Worm (Caenorhabditis elegans) whole organism, young adult: ENCODE results near the gene cyk-3.

Source experiments
- B0019.2 ChIP-seq: fragments of 200-800 bp; sonication (Bioruptor generic); conservative IDR thresholded peaks from 2 replicates; pipeline ENCODE4 v1.3.6; 2022; ENCODE audit warnings: missing genetic modification reagents, missing genetic modification characterization, missing compliant biosample characterization
- C17E4.6 ChIP-seq: fragments of 200-800 bp; sonication (Bioruptor generic); IDR thresholded peaks from 2 replicates; pipeline ENCODE4 v1.3.6; 2022; ENCODE audit warnings: missing genetic modification reagents, missing genetic modification characterization, missing compliant biosample characterization
- F22D6.2 ChIP-seq: sonication (generic microtip); optimal IDR thresholded peaks from 2 replicates; lab custom pipeline; 2016; ENCODE audit warnings: mild to moderate bottlenecking, missing genetic modification characterization, missing compliant biosample characterization
- F23B12.7 ChIP-seq: sonication (generic microtip); optimal IDR thresholded peaks from 2 replicates; lab custom pipeline; 2017; ENCODE audit warnings: missing genetic modification characterization, mild to moderate bottlenecking, missing compliant biosample characterization, antibody characterized with exemption, moderate library complexity; ENCODE audit not compliant: insufficient read depth
- K12H6.12 ChIP-seq: fragments of 200-800 bp; sonication (Bioruptor generic); optimal IDR thresholded peaks from 2 replicates; lab custom pipeline; 2018; ENCODE audit warnings: mild to moderate bottlenecking, missing genetic modification characterization, missing compliant biosample characterization
- Y95B8A.8 ChIP-seq: fragments of 200-800 bp; sonication (Bioruptor generic); IDR thresholded peaks from 2 replicates; pipeline ENCODE4 v1.3.6; 2022; ENCODE audit warnings: missing genetic modification reagents, missing genetic modification characterization, missing compliant biosample characterization
- akir-1 ChIP-seq: fragments of 200-800 bp; sonication (Bioruptor generic); optimal IDR thresholded peaks from 2 replicates; lab custom pipeline; 2018; ENCODE audit warnings: mild to moderate bottlenecking, missing genetic modification characterization, moderate library complexity, missing compliant biosample characterization
- ama-1 ChIP-seq, 3 experiments: fragments of 150-350 bp in 1 of 3; sonication (generic microtip) in 2 of 3; optimal IDR thresholded peaks; 2 replicates each; lab custom pipeline; 2014 to 2018; ENCODE audit warnings: missing biosample characterization in 2 of 3, missing genetic modification characterization in 2 of 3, missing genetic modification reagents in 2 of 3
- aptf-2 ChIP-seq: fragments of 200-800 bp; sonication (Bioruptor generic); conservative IDR thresholded peaks from 2 replicates; pipeline ENCODE4 v1.3.6; 2022; ENCODE audit warnings: missing genetic modification reagents, missing genetic modification characterization, missing compliant biosample characterization
- atf-7 ChIP-seq: sonication (generic microtip); optimal IDR thresholded peaks from 2 replicates; lab custom pipeline; 2017; ENCODE audit warnings: mild to moderate bottlenecking, missing genetic modification characterization, missing compliant biosample characterization
- attf-3 ChIP-seq: fragments of 200-800 bp; sonication (Bioruptor generic); conservative IDR thresholded peaks from 2 replicates; pipeline ENCODE4 v1.3.6; 2022; ENCODE audit warnings: missing genetic modification reagents, missing genetic modification characterization, missing compliant biosample characterization
- cebp-2 ChIP-seq: fragments of 200-800 bp; sonication (Bioruptor generic); IDR thresholded peaks from 2 replicates; pipeline ENCODE4 v1.3.6; 2022; ENCODE audit warnings: missing genetic modification characterization, missing compliant biosample characterization
- ceh-100 ChIP-seq: fragments of 200-800 bp; sonication (Bioruptor generic); IDR thresholded peaks from 2 replicates; pipeline ENCODE4 v1.3.6; 2022; ENCODE audit warnings: missing genetic modification reagents, missing genetic modification characterization, missing compliant biosample characterization
- ceh-58 ChIP-seq: fragments of 200-800 bp; sonication (Bioruptor generic); IDR thresholded peaks from 2 replicates; pipeline ENCODE4 v1.3.6; 2022; ENCODE audit warnings: missing genetic modification characterization, missing compliant biosample characterization
- chd-7 ChIP-seq: sonication (generic microtip); optimal IDR thresholded peaks from 2 replicates; lab custom pipeline; 2016; ENCODE audit warnings: mild to moderate bottlenecking, missing genetic modification characterization, moderate library complexity, missing compliant biosample characterization
- die-1 ChIP-seq: sonication (generic microtip); optimal IDR thresholded peaks from 2 replicates; lab custom pipeline; 2016; ENCODE audit warnings: missing genotype, mild to moderate bottlenecking, missing genetic modification characterization, missing compliant biosample characterization
- dox-1 ChIP-seq: fragments of 200-800 bp; sonication (Bioruptor generic); IDR thresholded peaks from 2 replicates; pipeline ENCODE4 v1.3.6; 2022; ENCODE audit warnings: missing genetic modification reagents, missing genetic modification characterization, missing compliant biosample characterization
- egl-44 ChIP-seq: fragments of 200-800 bp; sonication (Bioruptor generic); IDR thresholded peaks from 2 replicates; pipeline ENCODE4 v1.3.6; 2022; ENCODE audit warnings: missing genetic modification reagents, missing genetic modification characterization, missing compliant biosample characterization
- egrh-3 ChIP-seq: fragments of 200-800 bp; sonication (Bioruptor generic); IDR thresholded peaks from 2 replicates; pipeline ENCODE4 v1.3.6; 2022; ENCODE audit warnings: missing genetic modification reagents, missing genetic modification characterization, missing compliant biosample characterization
- ekl-4 ChIP-seq: fragments of 200-800 bp; sonication (Bioruptor generic); IDR thresholded peaks from 2 replicates; pipeline ENCODE4 v1.3.6; 2022; ENCODE audit warnings: missing genetic modification reagents, missing genetic modification characterization, missing compliant biosample characterization
- him-1 ChIP-seq: sonication (generic microtip); optimal IDR thresholded peaks from 2 replicates; lab custom pipeline; 2016; ENCODE audit warnings: missing genotype, missing genetic modification reagents, missing genetic modification characterization, missing compliant biosample characterization
- hlh-12 ChIP-seq: sonication (generic microtip); optimal IDR thresholded peaks from 2 replicates; lab custom pipeline; 2016; ENCODE audit warnings: missing genetic modification characterization, missing compliant biosample characterization
- hmg-1.2 ChIP-seq: fragments of 200-800 bp; sonication (Bioruptor generic); IDR thresholded peaks from 2 replicates; pipeline ENCODE4 v1.3.6; 2022; ENCODE audit warnings: missing genetic modification reagents, missing genetic modification characterization, missing compliant biosample characterization
- hmg-20 ChIP-seq: fragments of 200-800 bp; sonication (Bioruptor generic); IDR thresholded peaks from 2 replicates; pipeline ENCODE4 v1.3.6; 2022; ENCODE audit warnings: missing genetic modification reagents, missing genetic modification characterization, missing compliant biosample characterization
- hsf-1 ChIP-seq: fragments of 200-800 bp; sonication (Bioruptor generic); IDR thresholded peaks from 2 replicates; pipeline ENCODE4 v1.3.6; 2022; ENCODE audit warnings: missing genetic modification reagents, missing genetic modification characterization, missing compliant biosample characterization
- lag-1 ChIP-seq: fragments of 200-800 bp; sonication (Bioruptor generic); IDR thresholded peaks from 2 replicates; pipeline ENCODE4 v1.3.6; 2022; ENCODE audit warnings: missing genetic modification reagents, missing genetic modification characterization, missing compliant biosample characterization
- lsl-1 ChIP-seq: fragments of 200-800 bp; sonication (Bioruptor generic); optimal IDR thresholded peaks from 2 replicates; lab custom pipeline; 2018; ENCODE audit warnings: mild to moderate bottlenecking, missing genetic modification characterization, moderate library complexity, missing compliant biosample characterization
- madf-10 ChIP-seq: sonication (generic microtip); optimal IDR thresholded peaks from 2 replicates; lab custom pipeline; 2016; ENCODE audit warnings: mild to moderate bottlenecking, missing genetic modification characterization, missing compliant biosample characterization
- madf-6 ChIP-seq: fragments of 200-800 bp; sonication (Bioruptor generic); IDR thresholded peaks from 2 replicates; pipeline ENCODE4 v1.3.6; 2022; ENCODE audit warnings: missing genetic modification reagents, missing genetic modification characterization, missing compliant biosample characterization
- mcd-1 ChIP-seq: fragments of 200-800 bp; sonication (Bioruptor generic); IDR thresholded peaks from 2 replicates; pipeline ENCODE4 v1.3.6; 2022; ENCODE audit warnings: missing genetic modification reagents, missing genetic modification characterization, missing compliant biosample characterization
- mes-4 ChIP-seq: sonication (generic microtip); optimal IDR thresholded peaks from 2 replicates; lab custom pipeline; 2016; ENCODE audit warnings: missing genotype, missing genetic modification characterization, missing compliant biosample characterization
- nfyb-1 ChIP-seq: fragments of 200-800 bp; sonication (Bioruptor generic); IDR thresholded peaks from 2 replicates; pipeline ENCODE4 v1.3.6; 2022; ENCODE audit warnings: missing genetic modification reagents, missing genetic modification characterization, missing compliant biosample characterization
- nhr-27 ChIP-seq: fragments of 200-800 bp; sonication (Bioruptor generic); optimal IDR thresholded peaks from 2 replicates; lab custom pipeline; 2018; ENCODE audit warnings: mild to moderate bottlenecking, missing genetic modification characterization, moderate library complexity, missing compliant biosample characterization
- nhr-90 ChIP-seq: sonication (generic microtip); optimal IDR thresholded peaks from 2 replicates; lab custom pipeline; 2016; ENCODE audit warnings: missing genotype, mild to moderate bottlenecking, missing genetic modification characterization, missing compliant biosample characterization
- pha-4 ChIP-seq: fragments of 150-350 bp; sonication (generic microtip); optimal IDR thresholded peaks from 2 replicates; lab custom pipeline; 2014; ENCODE audit warnings: missing biosample characterization, missing genetic modification reagents, missing genetic modification characterization
- repo-1 ChIP-seq: sonication (generic microtip); optimal IDR thresholded peaks from 2 replicates; lab custom pipeline; 2017; ENCODE audit warnings: mild to moderate bottlenecking, missing genetic modification characterization, missing compliant biosample characterization
- sdz-38 ChIP-seq: sonication (generic microtip); optimal IDR thresholded peaks from 2 replicates; lab custom pipeline; 2016; ENCODE audit warnings: missing genotype, missing genetic modification characterization, missing compliant biosample characterization
- snpc-1.1 ChIP-seq: sonication (generic microtip); optimal IDR thresholded peaks from 2 replicates; lab custom pipeline; 2017; ENCODE audit warnings: missing genetic modification characterization, mild to moderate bottlenecking, missing compliant biosample characterization, antibody characterized with exemption, moderate library complexity, missing genotype, missing genetic modification reagents; ENCODE audit not compliant: insufficient read depth
- snpc-4 ChIP-seq, 5 experiments: fragments of 150-350 bp in 1 of 5; sonication (generic microtip) in 4 of 5; optimal IDR thresholded peaks; 2 replicates each; lab custom pipeline; 2014 to 2018; ENCODE audit warnings: missing genetic modification characterization in 5 of 5, missing biosample characterization in 3 of 5, antibody characterized with exemption in 2 of 5, mild to moderate bottlenecking in 2 of 5, missing compliant biosample characterization in 2 of 5, missing genotype in 2 of 5, moderate library complexity in 2 of 5, missing genetic modification reagents in 1 of 5
- somi-1 ChIP-seq: fragments of 200-800 bp; sonication (Bioruptor generic); optimal IDR thresholded peaks from 2 replicates; lab custom pipeline; 2018; ENCODE audit warnings: mild to moderate bottlenecking, missing genetic modification characterization, missing compliant biosample characterization
- tbp1 ChIP-seq: fragments of 200-800 bp; sonication (Bioruptor generic); optimal IDR thresholded peaks from 2 replicates; lab custom pipeline; 2018; ENCODE audit warnings: mild to moderate bottlenecking, missing genetic modification characterization, missing compliant biosample characterization
- unc-62 ChIP-seq: fragments of 150-350 bp; optimal IDR thresholded peaks from 2 replicates; lab custom pipeline; 2014; ENCODE audit warnings: missing biosample characterization, missing genetic modification reagents, missing genetic modification characterization
- ztf-18 ChIP-seq: sonication (generic microtip); optimal IDR thresholded peaks from 2 replicates; lab custom pipeline; 2016; ENCODE audit warnings: missing genotype, mild to moderate bottlenecking, missing genetic modification characterization, missing compliant biosample characterization
- ztf-26 ChIP-seq: sonication (generic microtip); optimal IDR thresholded peaks from 2 replicates; lab custom pipeline; 2017; ENCODE audit warnings: missing genetic modification characterization, missing compliant biosample characterization

Gene cyk-3

ce11 chrIII:6011310-6011709 is 8.6 kb upstream of the cyk-3 start:
- TF ChIP-seq atf-7 (tag; lab: Kevin White, UChicago) (no peak), F22D6.2 (tag; lab: Kevin White, UChicago) (no peak), ekl-4 (GFP tag; lab: Robert Waterston, UW) (no peak), sdz-38 (tag; lab: Kevin White, UChicago) (no peak), ztf-18 (tag; lab: Kevin White, UChicago) (no peak), lsl-1 (no peak), attf-3 (no peak), nhr-27 (tag; lab: Kevin White, UChicago) (no peak), mes-4 (tag; lab: Kevin White, UChicago) (no peak), ztf-26 (no peak), lag-1 (GFP tag; lab: Robert Waterston, UW) (no peak), Y95B8A.8 (GFP tag; lab: Robert Waterston, UW) (no peak), chd-7 (tag; lab: Kevin White, UChicago) (no peak), hlh-12 (tag; lab: Kevin White, UChicago) (no peak), nhr-90 (no peak), ceh-58 (GFP tag; lab: Robert Waterston, UW) (no peak)

- TF ChIP-seq C17E4.6 (GFP tag; lab: Robert Waterston, UW) (peak; percentile 45; the same call in 1 of the 2 replicates), him-1 (tag; lab: Kevin White, UChicago) (peak; percentile 84), nfyb-1 (GFP tag; lab: Robert Waterston, UW) (0 out of 2 replicates have a peak, but pooled peaks have one; percentile 28), madf-6 (GFP tag; lab: Robert Waterston, UW) (peak; percentile 26; the same call in 1 of the 2 replicates), mcd-1 (GFP tag; lab: Robert Waterston, UW) (peak; percentile 59), hsf-1 (GFP tag; lab: Robert Waterston, UW) (peak; percentile 47; the same call in 1 of the 2 replicates), egrh-3 (GFP tag; lab: Robert Waterston, UW) (peak; percentile 29; the same call in 1 of the 2 replicates), ekl-4 (GFP tag; lab: Robert Waterston, UW) (0 out of 2 replicates have a peak, but pooled peaks have one; percentile 13), ceh-100 (GFP tag; lab: Robert Waterston, UW) (peak; percentile 72), dox-1 (GFP tag; lab: Robert Waterston, UW) (0 out of 2 replicates have a peak, but pooled peaks have one; percentile 26)
These were observed 6.9 kb upstream of the cyk-3 start for ce11 chrIII:6013027-6013426.

- TF ChIP-seq repo-1 (tag; lab: Kevin White, UChicago): no peak
- TF ChIP-seq K12H6.12 (tag; lab: Kevin White, UChicago): no peak
- no peak for TF ChIP-seq aptf-2 (GFP tag; lab: Robert Waterston, UW)
- no peak for TF ChIP-seq madf-10
- no peak for TF ChIP-seq B0019.2 (GFP tag; lab: Robert Waterston, UW)
- no peak for TF ChIP-seq akir-1 (GFP tag; lab: Kevin White, UChicago)
- no peak for TF ChIP-seq hmg-1.2 (GFP tag; lab: Robert Waterston, UW)
- TF ChIP-seq somi-1 (GFP tag; lab: Kevin White, UChicago): no peak
- TF ChIP-seq unc-62 (GFP tag; lab: Kevin White, UChicago): no peak
- TF ChIP-seq snpc-1.1 (tag; lab: Kevin White, UChicago): no peak
These were observed 8.5 kb downstream of the cyk-3 start, which contains the start of gene tbx-7 for ce11 chrIII:6028432-6028831. tbx-7 (minus strand) TSS chrIII:6028532.

ce11 chrIII:6030483-6030882 is 10.5 kb downstream of the cyk-3 start, which contains the start of gene ZK328.6:
ZK328.6 (minus strand) TSS chrIII:6030583.
- TF ChIP-seq hmg-20: no peak
- TF ChIP-seq lag-1 (GFP tag; lab: Robert Waterston, UW): no peak
- TF ChIP-seq die-1 (tag; lab: Kevin White, UChicago): no peak
- no peak for TF ChIP-seq egl-44 (GFP tag; lab: Robert Waterston, UW)
- TF ChIP-seq F23B12.7 (tag; lab: Kevin White, UChicago): no peak
- no peak for TF ChIP-seq tbp1 (GFP tag; lab: Kevin White, UChicago)
- no peak for TF ChIP-seq cebp-2 (GFP tag; lab: Robert Waterston, UW)
- TF ChIP-seq pha-4: no peak
- no peak for TF ChIP-seq ama-1 (optimal IDR thresholded peaks at IDR 0.05; lab: Kevin White, UChicago)
- TF ChIP-seq ama-1 (GFP tag; optimal IDR thresholded peaks at IDR 0.05; lab: Kevin White, UChicago): no peak
- no peak for TF ChIP-seq lsl-1
- no peak for TF ChIP-seq snpc-4 (GFP tag; optimal IDR thresholded peaks at IDR 0.05; lab: Kevin White, UChicago)
- no peak for TF ChIP-seq snpc-4 (tag; optimal IDR thresholded peaks at IDR 0.05; lab: Kevin White, UChicago)
